Worm (Caenorhabditis elegans): ENCODE results near the gene fubl-3.

fubl-3 gene

DNA sequence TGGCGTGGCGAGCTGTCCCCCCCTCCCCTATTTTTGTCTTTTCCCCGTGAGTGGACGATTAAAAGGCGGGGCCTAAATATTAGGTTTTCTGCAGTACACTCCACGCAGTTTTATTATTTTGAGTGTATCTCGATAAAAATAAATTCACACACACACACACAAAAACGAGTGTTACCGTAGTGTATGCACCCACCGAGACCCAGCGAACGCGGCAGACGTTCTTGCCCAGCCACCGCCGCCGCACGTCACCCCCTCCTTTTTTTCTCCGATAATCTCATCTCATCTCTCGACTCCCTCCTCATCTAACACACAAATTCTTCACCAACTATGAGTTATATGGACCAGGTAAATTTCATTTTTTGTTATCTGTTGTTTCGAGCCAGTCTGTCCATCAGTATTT, at the start of gene fubl-3:
TSS of gene fubl-3 (plus strand) at position 212 of the 400 bp plus-strand sequence.
- TF ChIP-seq madf-10 (tag; optimal IDR thresholded peaks at IDR 0.05), result peak; percentile 57
- peak; percentile 33; the same call in 1 of the 2 replicates for TF ChIP-seq hmg-1.2 (GFP tag; IDR thresholded peaks at IDR 0.05)
- TF ChIP-seq F33H1.4 (GFP tag; IDR thresholded peaks at IDR 0.05), result peak; percentile 31; the same call in 1 of the 2 replicates
- no peak for TF ChIP-seq ets-4 (GFP tag; optimal IDR thresholded peaks at IDR 0.05)
- peak; percentile 13 for TF ChIP-seq nhr-80 (tag; optimal IDR thresholded peaks at IDR 0.05)
- TF ChIP-seq somi-1 (GFP tag; optimal IDR thresholded peaks at IDR 0.05), result no peak
- TF ChIP-seq lin-40 (tag; optimal IDR thresholded peaks at IDR 0.05), result no peak
- TF ChIP-seq snpc-4 (GFP tag; optimal IDR thresholded peaks at IDR 0.05), result peak; percentile 17
- peak in 2 of 4 experiments; percentile 66 to 77 for TF ChIP-seq snpc-4 (tag; optimal IDR thresholded peaks at IDR 0.05)
- no peak for TF ChIP-seq dpl-1 (GFP tag; optimal IDR thresholded peaks at IDR 0.05)
- TF ChIP-seq C06A6.2 (GFP tag; conservative IDR thresholded peaks at IDR 0.05), result no peak
- no peak for TF ChIP-seq snpc-1.3 (tag; optimal IDR thresholded peaks at IDR 0.05; ENCODE audit: insufficient read depth)

DNA sequence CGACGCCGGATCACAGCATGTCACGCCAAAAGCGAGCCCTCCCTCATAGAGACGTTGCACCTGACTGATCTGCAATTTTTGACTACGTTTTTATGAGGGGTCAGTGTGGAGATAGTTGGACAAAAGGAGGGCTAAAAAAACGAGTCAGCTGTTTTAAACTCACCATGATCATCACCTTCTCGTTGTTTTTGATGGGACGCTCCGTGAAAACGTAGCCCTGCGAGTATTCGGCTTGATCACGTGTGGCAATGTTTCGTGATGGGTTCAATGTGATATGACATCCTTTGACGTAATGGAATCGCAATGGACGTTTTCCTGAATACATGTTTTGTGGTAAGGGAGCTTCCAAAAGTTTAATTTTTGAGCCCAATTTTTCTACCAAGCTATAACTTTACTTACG, 49.1 kb upstream of the fubl-3 start:
- TF ChIP-seq somi-1 (GFP tag; optimal IDR thresholded peaks at IDR 0.05) (no peak), D2030.7 (GFP tag; IDR thresholded peaks at IDR 0.05) (no peak), Y95B8A.8 (GFP tag; IDR thresholded peaks at IDR 0.05) (no peak), F37B4.10 (GFP tag; IDR thresholded peaks at IDR 0.05) (no peak), B0336.3 (GFP tag; IDR thresholded peaks at IDR 0.05) (no peak), ztf-6 (GFP tag; IDR thresholded peaks at IDR 0.05) (no peak), gei-17 (GFP tag; optimal IDR thresholded peaks at IDR 0.05) (no peak), sdz-38 (tag; optimal IDR thresholded peaks at IDR 0.05) (no peak)

DNA sequence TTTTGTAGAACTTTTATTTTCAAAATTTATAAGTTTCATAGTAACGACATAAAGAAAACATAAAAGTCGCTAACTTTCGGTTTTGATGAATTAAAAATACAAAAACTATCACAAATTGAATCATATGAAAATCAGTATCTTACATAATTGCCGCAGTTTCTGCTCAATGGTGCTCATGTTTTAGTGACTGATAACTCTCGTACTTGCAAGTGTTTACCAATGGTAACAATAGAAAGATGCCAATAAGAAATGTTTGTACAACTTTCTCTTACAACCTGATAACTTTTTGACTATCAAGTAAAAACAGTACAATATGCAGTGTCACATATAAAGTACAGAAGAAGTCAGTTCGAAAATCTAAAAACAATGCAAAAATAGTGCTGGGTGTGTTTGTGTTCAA, 48.1 kb upstream of the fubl-3 start:
- no peak for TF ChIP-seq nfya-2 (GFP tag; IDR thresholded peaks at IDR 0.05)
- peak; percentile 17 for TF ChIP-seq nhr-80 (tag; optimal IDR thresholded peaks at IDR 0.05)
- TF ChIP-seq lsy-27 (tag; optimal IDR thresholded peaks at IDR 0.05; ENCODE audit: borderline replicate concordance, insufficient read depth), result no peak
- no peak for TF ChIP-seq cebp-2 (GFP tag; IDR thresholded peaks at IDR 0.05)
- TF ChIP-seq hsf-1 (GFP tag; IDR thresholded peaks at IDR 0.05), result no peak

DNA sequence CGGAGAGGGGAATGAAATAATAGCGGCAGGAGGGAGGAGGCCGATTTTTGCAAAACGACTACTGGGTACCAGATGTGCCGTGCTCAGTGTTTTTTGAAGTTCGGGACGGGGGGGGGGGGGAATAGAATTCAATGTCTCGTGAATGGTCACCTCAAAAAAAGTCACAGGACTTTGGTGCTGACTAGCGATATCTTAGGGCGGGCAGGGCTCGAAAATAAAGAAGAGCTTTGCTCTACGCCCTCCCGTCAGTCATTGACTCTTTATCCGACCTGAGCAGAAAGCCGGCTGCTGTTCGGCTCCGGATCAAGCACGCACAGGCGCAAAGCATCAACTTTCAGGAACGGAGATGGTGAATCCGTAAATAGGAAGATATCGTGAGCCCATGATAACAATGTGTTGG, 43.7 kb upstream of the fubl-3 start:
- TF ChIP-seq Y56A3A.18 (GFP tag; IDR thresholded peaks at IDR 0.05), result no peak
- TF ChIP-seq rec-8 (tag; optimal IDR thresholded peaks at IDR 0.05), result no peak
- peak; percentile 51 for TF ChIP-seq zfh-2 (GFP tag; conservative IDR thresholded peaks at IDR 0.05)

DNA sequence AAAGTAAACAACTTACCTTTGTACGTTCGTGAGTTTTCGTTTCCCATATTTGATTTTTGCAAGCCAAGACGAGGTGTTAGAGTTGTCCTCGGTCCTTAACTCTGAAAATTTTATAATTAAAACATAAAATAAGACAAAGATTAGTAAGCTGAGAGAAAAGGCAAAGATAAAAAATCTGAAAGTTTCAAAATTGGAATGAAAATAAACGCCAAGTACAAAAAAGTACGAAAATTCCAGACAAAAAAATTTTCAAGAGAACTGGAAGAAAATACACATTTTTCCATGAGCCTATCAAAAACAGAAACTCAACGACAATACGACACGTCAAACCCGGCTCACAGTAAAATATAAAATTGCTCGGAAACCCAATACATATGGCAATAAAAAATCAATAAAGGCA, 42.7 kb upstream of the fubl-3 start, which contains the start of gene F10D7.5:
TSS of gene F10D7.5 (minus strand) at position 101 of the 400 bp plus-strand sequence.
- TF ChIP-seq K12H6.12 (tag; optimal IDR thresholded peaks at IDR 0.05), result no peak
- no peak for TF ChIP-seq somi-1 (GFP tag; optimal IDR thresholded peaks at IDR 0.05)
- TF ChIP-seq snpc-1.1 (tag; optimal IDR thresholded peaks at IDR 0.05; ENCODE audit: insufficient read depth), result no peak
- TF ChIP-seq ztf-6 (GFP tag; IDR thresholded peaks at IDR 0.05), result no peak
- TF ChIP-seq egl-44 (GFP tag; IDR thresholded peaks at IDR 0.05), result no peak
- TF ChIP-seq Y53G8AR.9 (GFP tag; conservative IDR thresholded peaks at IDR 0.05), result no peak
- no peak for TF ChIP-seq attf-3 (GFP tag; conservative IDR thresholded peaks at IDR 0.05)
- TF ChIP-seq mcd-1 (GFP tag; IDR thresholded peaks at IDR 0.05), result no peak
- TF ChIP-seq lin-54 (GFP tag; optimal IDR thresholded peaks at IDR 0.05), result no peak
- TF ChIP-seq attf-6 (GFP tag; IDR thresholded peaks at IDR 0.05), result no peak
- no peak for TF ChIP-seq Y56A3A.18 (GFP tag; IDR thresholded peaks at IDR 0.05)
- no peak for TF ChIP-seq mel-28 (tag; optimal IDR thresholded peaks at IDR 0.05; ENCODE audit: borderline replicate concordance)

Data from whole organism, young adult.